Fruit fly (Drosophila melanogaster) whole organism, embryonic: Measurements from ENCODE around the gene CG34417.
A peak's percentile ranks its signal among the peaks of the same experiment; 100 is the strongest.

Experiments used
- CG10267 ChIP-seq: fragments of 200-800 bp; sonication (Bioruptor generic); optimal IDR thresholded peaks from 2 replicates; lab custom pipeline; 2018; ENCODE audit warnings: missing biosample characterization, mild to moderate bottlenecking, missing genetic modification characterization, moderate library complexity
- CG11093 ChIP-seq: fragments of 200-800 bp; sonication (Bioruptor generic); IDR thresholded peaks from 3 replicates; pipeline ENCODE4 v1.3.6; 2022; ENCODE audit warnings: missing biosample characterization, missing genetic modification characterization
- CG12299 ChIP-seq: fragments of 200-800 bp; sonication (Bioruptor generic); optimal IDR thresholded peaks from 2 replicates; lab custom pipeline; 2018; ENCODE audit warnings: missing biosample characterization, mild to moderate bottlenecking, missing genetic modification characterization
- CG1233 ChIP-seq: fragments of 200-800 bp; sonication (Bioruptor generic); optimal IDR thresholded peaks from 4 replicates; lab custom pipeline; 2018; ENCODE audit warnings: missing biosample characterization, mild to moderate bottlenecking, missing genetic modification characterization
- CG14441 ChIP-seq: fragments of 200-800 bp; sonication (Bioruptor generic); IDR thresholded peaks from 2 replicates; pipeline ENCODE4 v1.3.6; 2022; ENCODE audit warnings: missing biosample characterization, missing genetic modification characterization
- CG14710 ChIP-seq: fragments of 200-800 bp; sonication (Bioruptor generic); optimal IDR thresholded peaks from 3 replicates; lab custom pipeline; 2019; ENCODE audit warnings: missing biosample characterization, mild to moderate bottlenecking, missing genetic modification characterization, moderate library complexity
- CG15011 ChIP-seq: fragments of 200-800 bp; sonication (Bioruptor generic); optimal IDR thresholded peaks from 3 replicates; lab custom pipeline; 2018; ENCODE audit warnings: missing biosample characterization, mild to moderate bottlenecking, missing genetic modification characterization
- CG16779 ChIP-seq: fragments of 200-800 bp; sonication (Bioruptor generic); IDR thresholded peaks from 2 replicates; pipeline ENCODE4 v1.3.6; 2022; ENCODE audit warnings: missing biosample characterization, missing genetic modification characterization
- CG17359 ChIP-seq: fragments of 200-800 bp; sonication (Bioruptor generic); optimal IDR thresholded peaks from 3 replicates; lab custom pipeline; 2018; ENCODE audit warnings: missing biosample characterization, mild to moderate bottlenecking, missing genetic modification characterization, moderate library complexity
- CG2678 ChIP-seq: fragments of 200-800 bp; sonication (Bioruptor generic); optimal IDR thresholded peaks from 3 replicates; lab custom pipeline; 2019; ENCODE audit warnings: missing biosample characterization, mild to moderate bottlenecking, missing genetic modification characterization, moderate library complexity
- CG2712 ChIP-seq: fragments of 200-800 bp; optimal IDR thresholded peaks from 3 replicates; lab custom pipeline; 2019; ENCODE audit warnings: missing biosample characterization, mild to moderate bottlenecking, missing genetic modification characterization, moderate library complexity
- CG32767 ChIP-seq: fragments of 200-800 bp; sonication (Bioruptor generic); IDR thresholded peaks from 2 replicates; pipeline ENCODE4 v1.3.6; 2022; ENCODE audit warnings: missing biosample characterization, missing genetic modification characterization
- CG32772 ChIP-seq: fragments of 200-800 bp; sonication (Bioruptor generic); IDR thresholded peaks from 2 replicates; pipeline ENCODE4 v1.3.6; 2022; ENCODE audit warnings: missing biosample characterization, missing genetic modification characterization
- CG6765 ChIP-seq: fragments of 200-800 bp; sonication (Bioruptor generic); optimal IDR thresholded peaks from 3 replicates; lab custom pipeline; 2017; ENCODE audit warnings: missing biosample characterization, mild to moderate bottlenecking, missing genetic modification characterization
- CG9817 ChIP-seq: fragments of 200-800 bp; sonication (Bioruptor generic); optimal IDR thresholded peaks from 2 replicates; lab custom pipeline; 2018; ENCODE audit warnings: missing biosample characterization, mild to moderate bottlenecking, missing genetic modification characterization, moderate library complexity
- CoRest ChIP-seq: fragments of 200-800 bp; sonication (Bioruptor generic); optimal IDR thresholded peaks from 3 replicates; lab custom pipeline; 2018; ENCODE audit warnings: missing biosample characterization, mild to moderate bottlenecking, missing genetic modification characterization, moderate library complexity
- Doc3 ChIP-seq: fragments of 200-800 bp; sonication (Bioruptor generic); IDR thresholded peaks from 3 replicates; pipeline ENCODE4 v1.3.6; 2022; ENCODE audit warnings: missing biosample characterization, missing genetic modification characterization; ENCODE audit not compliant: partially characterized antibody
- ERR ChIP-seq: fragments of 200-800 bp; sonication (Bioruptor generic); optimal IDR thresholded peaks from 2 replicates; lab custom pipeline; 2016; ENCODE audit warnings: missing biosample characterization, missing genetic modification characterization
- Mrtf ChIP-seq: fragments of 200-800 bp; sonication (Bioruptor generic); IDR thresholded peaks from 3 replicates; pipeline ENCODE4 v1.3.6; 2022; ENCODE audit warnings: missing biosample characterization, missing genetic modification characterization
- Optix ChIP-seq: fragments of 200-800 bp; sonication (Bioruptor generic); IDR thresholded peaks from 3 replicates; pipeline ENCODE4 v1.3.6; 2022; ENCODE audit warnings: missing biosample characterization, missing genetic modification characterization
- Ptx1 ChIP-seq: fragments of 200-800 bp; sonication (Bioruptor generic); IDR thresholded peaks from 2 replicates; pipeline ENCODE4 v1.3.6; 2022; ENCODE audit warnings: missing biosample characterization, missing genetic modification characterization
- Sox100B ChIP-seq: fragments of 200-800 bp; sonication (Bioruptor generic); optimal IDR thresholded peaks from 3 replicates; lab custom pipeline; 2018; ENCODE audit warnings: missing biosample characterization, mild to moderate bottlenecking, missing genetic modification characterization
- Tbp ChIP-seq: fragments of >200 bp; optimal IDR thresholded peaks from 2 replicates; lab custom pipeline; 2018; ENCODE audit warnings: missing biosample characterization, missing genetic modification characterization
- Trl ChIP-seq, 3 experiments: fragments of >200 bp in 2 of 3; fragments of 200-800 bp in 1 of 3; sonication (Bioruptor generic) in 1 of 3; optimal IDR thresholded peaks; 2 replicates in 1 of 3; 3 replicates in 2 of 3; lab custom pipeline; 2016 to 2017; ENCODE audit warnings: missing biosample characterization in 1 of 3, missing genetic modification characterization in 1 of 3
- Xrp1 ChIP-seq: fragments of 200-800 bp; sonication (Bioruptor generic); IDR thresholded peaks from 2 replicates; pipeline ENCODE4 v1.3.6; 2022; ENCODE audit warnings: missing biosample characterization, missing genetic modification characterization
- ab ChIP-seq: fragments of 200-800 bp; sonication (Bioruptor generic); optimal IDR thresholded peaks from 2 replicates; lab custom pipeline; 2016; ENCODE audit warnings: missing biosample characterization, missing genetic modification characterization
- ase ChIP-seq: fragments of 200-800 bp; sonication (Bioruptor generic); IDR thresholded peaks from 3 replicates; pipeline ENCODE4 v1.3.6; 2022; ENCODE audit warnings: missing biosample characterization, missing genetic modification characterization
- bigmax ChIP-seq: fragments of 200-800 bp; sonication (Bioruptor generic); optimal IDR thresholded peaks from 2 replicates; lab custom pipeline; 2018; ENCODE audit warnings: missing biosample characterization, mild to moderate bottlenecking, missing genetic modification characterization
- chif ChIP-seq, 2 experiments: fragments of 200-800 bp; sonication (Bioruptor generic); optimal IDR thresholded peaks; 3 replicates each; lab custom pipeline; 2016; ENCODE audit warnings: missing biosample characterization in 2 of 2, missing genetic modification characterization in 2 of 2
- cwo ChIP-seq: fragments of 200-800 bp; sonication (Bioruptor generic); optimal IDR thresholded peaks from 3 replicates; lab custom pipeline; 2017; ENCODE audit warnings: missing biosample characterization, missing genetic modification characterization, mild to moderate bottlenecking, moderate library complexity, missing genetic modification reagents
- dmrt99B ChIP-seq: fragments of 200-800 bp; sonication (Bioruptor generic); optimal IDR thresholded peaks from 2 replicates; lab custom pipeline; 2018; ENCODE audit warnings: missing biosample characterization, mild to moderate bottlenecking, missing genetic modification characterization, moderate library complexity
- ems ChIP-seq: fragments of 200-800 bp; sonication (Bioruptor generic); optimal IDR thresholded peaks from 3 replicates; lab custom pipeline; 2016; ENCODE audit warnings: missing biosample characterization, missing genetic modification characterization
- ewg ChIP-seq: fragments of 200-800 bp; sonication (Bioruptor generic); optimal IDR thresholded peaks from 3 replicates; lab custom pipeline; 2017; ENCODE audit warnings: mild to moderate bottlenecking, missing biosample characterization, missing genetic modification reagents, missing genetic modification characterization
- hkb ChIP-seq, 2 experiments: fragments of 200-800 bp in 1 of 2; fragments of >200 bp in 1 of 2; sonication (Bioruptor generic) in 1 of 2; IDR thresholded peaks in 1 of 2; optimal IDR thresholded peaks in 1 of 2; 2 replicates each; pipeline versions ENCODE4 v1.3.6 to Lab custom; 2017 to 2022; ENCODE audit warnings: missing biosample characterization in 1 of 2, missing genetic modification characterization in 1 of 2
- inv ChIP-seq: fragments of 200-800 bp; sonication (Bioruptor generic); IDR thresholded peaks from 2 replicates; pipeline ENCODE4 v1.3.6; 2022; ENCODE audit warnings: missing biosample characterization, missing genetic modification characterization; ENCODE audit not compliant: partially characterized antibody
- lmd ChIP-seq: fragments of 200-800 bp; sonication (Bioruptor generic); IDR thresholded peaks from 2 replicates; pipeline ENCODE4 v1.3.6; 2022; ENCODE audit warnings: missing biosample characterization, missing genetic modification characterization
- lola ChIP-seq, 3 experiments: fragments of >200 bp in 2 of 3; fragments of 200-800 bp in 1 of 3; sonication (Bioruptor generic) in 1 of 3; optimal IDR thresholded peaks; 2 replicates each; lab custom pipeline; 2017 to 2019; ENCODE audit warnings: missing biosample characterization in 3 of 3, missing genetic modification characterization in 3 of 3, mild to moderate bottlenecking in 1 of 3, moderate library complexity in 1 of 3
- nmo ChIP-seq: fragments of 200-800 bp; sonication (Bioruptor generic); optimal IDR thresholded peaks from 2 replicates; lab custom pipeline; 2018; ENCODE audit warnings: missing biosample characterization, mild to moderate bottlenecking, missing genetic modification characterization, moderate library complexity
- onecut ChIP-seq: fragments of 200-800 bp; sonication (Bioruptor generic); IDR thresholded peaks from 2 replicates; pipeline ENCODE4 v1.3.6; 2022; ENCODE audit warnings: missing biosample characterization, missing genetic modification characterization
- prd ChIP-seq, 3 experiments: fragments of >200 bp in 2 of 3; fragments of 200-800 bp in 1 of 3; sonication (Bioruptor generic) in 1 of 3; optimal IDR thresholded peaks in 2 of 3; IDR thresholded peaks in 1 of 3; 2 replicates in 2 of 3; 3 replicates in 1 of 3; pipeline versions ENCODE4 v1.3.6 to Lab custom; 2017 to 2022; ENCODE audit warnings: missing biosample characterization in 1 of 3, missing genetic modification characterization in 1 of 3
- ranshi ChIP-seq: fragments of 200-800 bp; sonication (Bioruptor generic); IDR thresholded peaks from 2 replicates; pipeline ENCODE4 v1.3.6; 2022; ENCODE audit warnings: missing biosample characterization, missing genetic modification characterization
- rib ChIP-seq: fragments of 200-800 bp; sonication (Bioruptor generic); IDR thresholded peaks from 2 replicates; pipeline ENCODE4 v1.3.6; 2022; ENCODE audit warnings: missing biosample characterization, missing genetic modification characterization
- row ChIP-seq: fragments of 200-800 bp; sonication (Bioruptor generic); IDR thresholded peaks from 3 replicates; pipeline ENCODE4 v1.3.6; 2022; ENCODE audit warnings: missing biosample characterization, missing genetic modification characterization
- sc ChIP-seq, 3 experiments: fragments of >200 bp in 2 of 3; fragments of 200-800 bp in 1 of 3; sonication (Bioruptor generic) in 1 of 3; optimal IDR thresholded peaks; 2 replicates in 2 of 3; 3 replicates in 1 of 3; lab custom pipeline; 2017; ENCODE audit warnings: mild to moderate bottlenecking in 1 of 3, missing biosample characterization in 1 of 3, missing genetic modification characterization in 1 of 3, missing genetic modification reagents in 1 of 3
- sd ChIP-seq: fragments of 200-800 bp; sonication (Bioruptor generic); optimal IDR thresholded peaks from 3 replicates; lab custom pipeline; 2018; ENCODE audit warnings: missing biosample characterization, mild to moderate bottlenecking, missing genetic modification characterization, moderate library complexity
- tap ChIP-seq: fragments of 200-800 bp; optimal IDR thresholded peaks from 3 replicates; lab custom pipeline; 2019; ENCODE audit warnings: missing biosample characterization, mild to moderate bottlenecking, missing genetic modification characterization, moderate library complexity
- tgo ChIP-seq: fragments of 200-800 bp; sonication (Bioruptor generic); IDR thresholded peaks from 3 replicates; pipeline ENCODE4 v1.3.6; 2022; ENCODE audit warnings: missing biosample characterization, missing genetic modification characterization
- twi ChIP-seq: fragments of 200-800 bp; optimal IDR thresholded peaks from 2 replicates; lab custom pipeline; 2019; ENCODE audit warnings: missing biosample characterization, mild to moderate bottlenecking, missing genetic modification characterization, moderate library complexity

Gene CG34417

DNA sequence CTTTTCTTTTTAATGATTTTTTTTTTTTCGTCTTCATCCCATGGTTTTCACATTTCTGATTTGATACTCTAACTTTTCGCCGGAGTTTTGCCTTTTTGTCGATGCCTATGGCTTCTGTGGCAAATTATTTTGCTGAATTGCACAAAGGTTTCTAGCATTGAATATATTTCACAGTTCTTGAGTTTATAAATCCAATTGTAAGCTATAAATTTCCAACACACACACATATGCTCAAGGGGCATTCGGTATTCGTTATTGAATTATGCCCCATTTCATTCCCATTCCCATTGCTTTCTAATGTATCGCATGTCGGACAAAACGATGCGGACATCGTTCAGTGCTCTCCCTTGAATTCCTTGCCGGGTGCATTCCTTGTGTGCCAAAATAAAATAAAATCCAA is 74.9 kb downstream of the CG34417 start (continued):
- TF ChIP-seq CG16779 (GFP tag; lab: Robert Waterston, UW) (no peak), CG9817 (tag; lab: Kevin White, UChicago) (no peak), Tbp (GFP tag; lab: Kevin White, UChicago) (no peak), row (GFP tag; lab: Robert Waterston, UW) (peak; percentile 77), CG32767 (peak; percentile 54; the same call in 1 of the 2 replicates), lola (GFP tag; optimal IDR thresholded peaks at IDR 0.05; lab: Kevin White, UChicago) (peak in 1 of 3 experiments; percentile 51), Xrp1 (GFP tag; lab: Robert Waterston, UW) (peak; percentile 84), inv (GFP tag; lab: Robert Waterston, UW) (no peak), lmd (GFP tag; lab: Robert Waterston, UW) (peak; percentile 69), Ptx1 (GFP tag; lab: Robert Waterston, UW) (peak; percentile 53), dmrt99B (peak; percentile 65), CG14710 (tag; lab: Kevin White, UChicago) (peak; percentile 49), twi (tag; lab: Kevin White, UChicago) (peak; percentile 11), Sox100B (GFP tag; lab: Kevin White, UChicago) (peak; percentile 18), CG6765 (GFP tag; lab: Kevin White, UChicago) (no peak), tap (peak; percentile 60), ab (no peak), prd (optimal IDR thresholded peaks at IDR 0.05; lab: Kevin White, UChicago) (no peak), prd (GFP tag; IDR thresholded peaks at IDR 0.05; lab: Robert Waterston, UW) (peak; percentile 81; the same call in 2 of the 3 replicates), CG32772 (GFP tag; lab: Robert Waterston, UW) (peak; percentile 74), chif (GFP tag; optimal IDR thresholded peaks at IDR 0.05; lab: Kevin White, UChicago) (peak; percentile 34 to 55), ewg (GFP tag; lab: Kevin White, UChicago) (peak; percentile 21), bigmax (GFP tag; lab: Kevin White, UChicago) (no peak), Optix (GFP tag; lab: Robert Waterston, UW) (peak; percentile 59; the same call in 2 of the 3 replicates), rib (GFP tag; lab: Robert Waterston, UW) (no peak), Mrtf (GFP tag; lab: Robert Waterston, UW) (peak; percentile 56; the same call in 2 of the 3 replicates), Trl (optimal IDR thresholded peaks at IDR 0.05; lab: Kevin White, UChicago) (no peak), Trl (GFP tag; optimal IDR thresholded peaks at IDR 0.05; lab: Kevin White, UChicago) (peak; percentile 61), CG2712 (tag; lab: Kevin White, UChicago) (peak; percentile 70), nmo (GFP tag; lab: Kevin White, UChicago) (peak; percentile 45), onecut (GFP tag; lab: Robert Waterston, UW) (peak; percentile 67), CG17359 (tag; lab: Kevin White, UChicago) (peak; percentile 57), CG15011 (no peak), CG12299 (tag; lab: Kevin White, UChicago) (no peak), CG2678 (peak; percentile 68), ems (no peak), Doc3 (GFP tag; lab: Robert Waterston, UW) (no peak), CG1233 (GFP tag; lab: Kevin White, UChicago) (peak; percentile 7), hkb (optimal IDR thresholded peaks at IDR 0.05; lab: Kevin White, UChicago) (no peak), hkb (GFP tag; IDR thresholded peaks at IDR 0.05; lab: Robert Waterston, UW) (peak; percentile 57; the same call in 1 of the 2 replicates), sd (tag; lab: Kevin White, UChicago) (peak; percentile 56), ase (peak; percentile 35; the same call in 1 of the 3 replicates), ranshi (GFP tag; lab: Robert Waterston, UW) (peak; percentile 42; the same call in 1 of the 2 replicates), CG10267 (tag; lab: Kevin White, UChicago) (peak; percentile 42), CG14441 (peak; percentile 35), ERR (no peak), CoRest (peak; percentile 61), sc (optimal IDR thresholded peaks at IDR 0.05; lab: Kevin White, UChicago) (no peak), sc (GFP tag; optimal IDR thresholded peaks at IDR 0.05; lab: Kevin White, UChicago) (peak; percentile 25), cwo (GFP tag; lab: Kevin White, UChicago) (peak; percentile 9), CG11093 (GFP tag; lab: Robert Waterston, UW) (peak; percentile 59; the same call in 2 of the 3 replicates), tgo (peak; percentile 46; the same call in 2 of the 3 replicates)
